Fruit fly (Drosophila melanogaster): ENCODE measurements around the gene CG43703.

Gene CG43703

dm6 chr2L:3775767-3776351, 10.6 kb downstream of the CG43703 start (continued):
- peak; percentile 8 for TF ChIP-seq Mad (GFP tag; optimal IDR thresholded peaks at IDR 0.05)
- TF ChIP-seq maf-S (GFP tag; optimal IDR thresholded peaks at IDR 0.05) = no peak
- TF ChIP-seq psq (GFP tag; optimal IDR thresholded peaks at IDR 0.05) = no peak
- no peak for TF ChIP-seq CG10321 (GFP tag; IDR thresholded peaks at IDR 0.05)
- TF ChIP-seq klu (GFP tag; IDR thresholded peaks at IDR 0.05) = 0 out of 2 replicates have a peak, but pooled peaks have one; percentile 7
- TF ChIP-seq danr (GFP tag; IDR thresholded peaks at IDR 0.05) = 0 out of 2 replicates have a peak, but pooled peaks have one; percentile 25
- peak; percentile 55; the same call in 1 of the 2 replicates for TF ChIP-seq CG10959 (GFP tag; IDR thresholded peaks at IDR 0.05)
- peak; percentile 58 for TF ChIP-seq kni (GFP tag; optimal IDR thresholded peaks at IDR 0.05)
- TF ChIP-seq CG10147 (GFP tag; optimal IDR thresholded peaks at IDR 0.05) = no peak
- TF ChIP-seq CG11695 (GFP tag; IDR thresholded peaks at IDR 0.05) = 0 out of 3 replicates have a peak, but pooled peaks have one; percentile 13
- TF ChIP-seq CG32767 (GFP tag; IDR thresholded peaks at IDR 0.05) = 0 out of 2 replicates have a peak, but pooled peaks have one; percentile 40
- no peak for TF ChIP-seq Poxn (GFP tag; IDR thresholded peaks at IDR 0.05)
- no peak for TF ChIP-seq prd (optimal IDR thresholded peaks at IDR 0.05)
- TF ChIP-seq prd (GFP tag; IDR thresholded peaks at IDR 0.05) = peak; percentile 80; the same call in 2 of the 3 replicates
- TF ChIP-seq Pdp1 (GFP tag; optimal IDR thresholded peaks at IDR 0.05) = peak; percentile 29 to 81
- peak; percentile 36 for TF ChIP-seq Blimp-1 (GFP tag; optimal IDR thresholded peaks at IDR 0.05)
- TF ChIP-seq CG33213 (GFP tag; optimal IDR thresholded peaks at IDR 0.05) = peak; percentile 15
- peak; percentile 33 for TF ChIP-seq CG30403 (GFP tag; optimal IDR thresholded peaks at IDR 0.05)
- peak; percentile 47 for TF ChIP-seq twi (tag; optimal IDR thresholded peaks at IDR 0.05)
- TF ChIP-seq ap (GFP tag; IDR thresholded peaks at IDR 0.05) = peak; percentile 37; the same call in 1 of the 2 replicates
- no peak for TF ChIP-seq CG31365 (tag; optimal IDR thresholded peaks at IDR 0.05)
- peak; percentile 76 for TF ChIP-seq gem (tag; optimal IDR thresholded peaks at IDR 0.05)
- TF ChIP-seq CG6254 (GFP tag; optimal IDR thresholded peaks at IDR 0.05) = peak; percentile 29
- TF ChIP-seq grau (tag; optimal IDR thresholded peaks at IDR 0.05) = peak; percentile 29
- peak; percentile 41 for TF ChIP-seq Oli (tag; optimal IDR thresholded peaks at IDR 0.05)
- no peak for TF ChIP-seq Lpt (GFP tag; optimal IDR thresholded peaks at IDR 0.05)
- peak; percentile 25 for TF ChIP-seq CG9609 (GFP tag; optimal IDR thresholded peaks at IDR 0.05)
- peak; percentile 3 for TF ChIP-seq Hmr (GFP tag; optimal IDR thresholded peaks at IDR 0.05)
- no peak for TF ChIP-seq gcm (GFP tag; optimal IDR thresholded peaks at IDR 0.05)
- TF ChIP-seq CG32772 (GFP tag; IDR thresholded peaks at IDR 0.05) = 0 out of 2 replicates have a peak, but pooled peaks have one; percentile 44
- TF ChIP-seq CG4820 (GFP tag; optimal IDR thresholded peaks at IDR 0.05) = peak; percentile 40
- TF ChIP-seq CG2678 (tag; optimal IDR thresholded peaks at IDR 0.05) = peak; percentile 56
- TF ChIP-seq sob (GFP tag; IDR thresholded peaks at IDR 0.05) = no peak
- no peak for TF ChIP-seq ham (GFP tag; IDR thresholded peaks at IDR 0.05)
- TF ChIP-seq stc (GFP tag; IDR thresholded peaks at IDR 0.05) = peak; percentile 41; the same call in 1 of the 2 replicates
- TF ChIP-seq lilli (GFP tag; optimal IDR thresholded peaks at IDR 0.05) = peak; percentile 27
- peak; percentile 60 for TF ChIP-seq CG17829 (tag; optimal IDR thresholded peaks at IDR 0.05)
- 0 out of 3 replicates have a peak, but pooled peaks have one; percentile 38 for TF ChIP-seq H15 (GFP tag; IDR thresholded peaks at IDR 0.05)
- TF ChIP-seq CG1529 (GFP tag; optimal IDR thresholded peaks at IDR 0.05) = no peak
- TF ChIP-seq CG15514 (GFP tag; optimal IDR thresholded peaks at IDR 0.05) = no peak
- TF ChIP-seq CG12391 (tag; optimal IDR thresholded peaks at IDR 0.05) = peak; percentile 62
- no peak for TF ChIP-seq CG8281 (tag; optimal IDR thresholded peaks at IDR 0.05)
- TF ChIP-seq Nf-YC (tag; optimal IDR thresholded peaks at IDR 0.05) = no peak
- TF ChIP-seq dpn (GFP tag; optimal IDR thresholded peaks at IDR 0.05) = peak in 1 of 2 experiments; percentile 36
- peak; percentile 38 for TF ChIP-seq CG10462 (GFP tag; optimal IDR thresholded peaks at IDR 0.05)
- TF ChIP-seq CG11093 (GFP tag; IDR thresholded peaks at IDR 0.05) = no peak
- peak; percentile 13; the same call in 1 of the 3 replicates for TF ChIP-seq CG17361 (GFP tag; IDR thresholded peaks at IDR 0.05)
- no peak for TF ChIP-seq CG8944 (GFP tag; optimal IDR thresholded peaks at IDR 0.05)
- TF ChIP-seq Chrac-16 (GFP tag; optimal IDR thresholded peaks at IDR 0.05) = peak; percentile 54
- TF ChIP-seq CG32532 (GFP tag; IDR thresholded peaks at IDR 0.05) = no peak

All from whole organism, embryonic.